Worm (Caenorhabditis elegans) whole organism, L1 larva: ENCODE measurements around the gene uggt-1.

Source experiments
- ceh-63 ChIP-seq: fragments of 200-800 bp; sonication (Bioruptor generic); optimal IDR thresholded peaks from 2 replicates; lab custom pipeline; 2018; ENCODE audit warnings: mild to moderate bottlenecking, missing genetic modification characterization, missing compliant biosample characterization
- egl-27 ChIP-seq, 2 experiments: fragments of 150-350 bp in 1 of 2; sonication (generic microtip); optimal IDR thresholded peaks; 3 replicates each; lab custom pipeline; 2017 to 2018; ENCODE audit warnings: missing biosample characterization in 2 of 2, missing genetic modification characterization in 2 of 2, missing genetic modification reagents in 2 of 2
- fkh-4 ChIP-seq: sonication (generic microtip); optimal IDR thresholded peaks from 2 replicates; lab custom pipeline; 2016; ENCODE audit warnings: missing compliant biosample characterization, missing genetic modification characterization, borderline replicate concordance
- grh-1 ChIP-seq: fragments of 200-800 bp; sonication (Bioruptor generic); IDR thresholded peaks from 2 replicates; pipeline ENCODE4 v1.3.6; 2022; ENCODE audit warnings: missing genetic modification reagents, missing genetic modification characterization, missing compliant biosample characterization
- lin-13 ChIP-seq: fragments of 150-350 bp; optimal IDR thresholded peaks from 2 replicates; lab custom pipeline; 2014; ENCODE audit warnings: missing biosample characterization, missing genetic modification reagents, missing genetic modification characterization
- mdl-1 ChIP-seq, 2 experiments: fragments of 150-350 bp; optimal IDR thresholded peaks; 2 replicates each; lab custom pipeline; 2014 to 2017; ENCODE audit warnings: missing biosample characterization in 2 of 2, missing genetic modification characterization in 2 of 2, inconsistent platforms in 1 of 2
- nhr-19 ChIP-seq: fragments of 200-800 bp; sonication (Bioruptor generic); conservative IDR thresholded peaks from 2 replicates; pipeline ENCODE4 v1.3.6; 2022; ENCODE audit warnings: missing genetic modification characterization, missing compliant biosample characterization
- nhr-20 ChIP-seq: sonication (generic microtip); optimal IDR thresholded peaks from 2 replicates; lab custom pipeline; 2016; ENCODE audit warnings: mild to moderate bottlenecking, missing genetic modification characterization, missing compliant biosample characterization
- nhr-47 ChIP-seq: sonication (generic microtip); optimal IDR thresholded peaks from 2 replicates; lab custom pipeline; 2016; ENCODE audit warnings: mild to moderate bottlenecking, missing genetic modification characterization, moderate library complexity, missing compliant biosample characterization
- ztf-11 ChIP-seq, 2 experiments: sonication (generic microtip); optimal IDR thresholded peaks; 2 replicates each; lab custom pipeline; 2016 to 2017; ENCODE audit warnings: missing genetic modification characterization in 2 of 2, missing biosample characterization in 1 of 2, missing compliant biosample characterization in 1 of 2

ce11 chrX:7534454-7534853 is 33.7 kb upstream of the uggt-1 start:
- TF ChIP-seq lin-13 (GFP tag; lab: Kevin White, UChicago) (no peak), egl-27 (tag; optimal IDR thresholded peaks at IDR 0.05; lab: Kevin White, UChicago) (no peak), nhr-20 (tag; lab: Kevin White, UChicago) (no peak), ztf-11 (tag; optimal IDR thresholded peaks at IDR 0.05; lab: Kevin White, UChicago) (no peak), nhr-19 (no peak), fkh-4 (tag; lab: Kevin White, UChicago) (no peak), nhr-47 (tag; lab: Kevin White, UChicago) (no peak), mdl-1 (tag; optimal IDR thresholded peaks at IDR 0.05; lab: Kevin White, UChicago) (no peak), ceh-63 (GFP tag; lab: Kevin White, UChicago) (peak; percentile 71), grh-1 (GFP tag; lab: Robert Waterston, UW) (no peak)
